ENCODE assay signal across 6 worm cellular contexts in genomic region chrIII:5814098-5814497, ce11.
TF ChIP-seq lines count a peak whose summit lies in the region.

No protein-coding gene starts in this region.

TF ChIP-seq in whole organism, L1 larva, 84 proteins besides CTCF, POLR2A, EP300 and RAD21:
- TF ChIP-seq ces-1 (GFP tag; optimal IDR thresholded peaks at IDR 0.05; lab: Kevin White, UChicago) (no peak), efl-1 (optimal IDR thresholded peaks at IDR 0.05; lab: Kevin White, UChicago) (no peak), efl-1 (GFP tag; optimal IDR thresholded peaks at IDR 0.05 in 1 of 2; lab: Kevin White, UChicago) (peak in 1 of 2 experiments; percentile 77), nhr-12 (tag; optimal IDR thresholded peaks at IDR 0.05; lab: Kevin White, UChicago) (no peak), elt-2 (tag; optimal IDR thresholded peaks at IDR 0.05; lab: Kevin White, UChicago) (peak; percentile 44), nhr-90 (tag; optimal IDR thresholded peaks at IDR 0.05; lab: Kevin White, UChicago; ENCODE audit: poor library complexity) (no peak)

TF ChIP-seq in whole organism, L2 larva, 48 proteins besides CTCF, POLR2A, EP300 and RAD21:
- TF ChIP-seq ztf-4 (tag; optimal IDR thresholded peaks at IDR 0.05; lab: Kevin White, UChicago) (no peak), mbf-1 (tag; optimal IDR thresholded peaks at IDR 0.05; lab: Kevin White, UChicago) (no peak), lin-39 (tag; optimal IDR thresholded peaks at IDR 0.05; lab: Kevin White, UChicago) (no peak), unc-62 (GFP tag; optimal IDR thresholded peaks at IDR 0.05; lab: Kevin White, UChicago) (no peak), gmeb-1 (tag; optimal IDR thresholded peaks at IDR 0.05; lab: Kevin White, UChicago) (no peak), sma-9 (GFP tag; optimal IDR thresholded peaks at IDR 0.05; lab: Kevin White, UChicago) (peak; percentile 64), sma-9 (tag; optimal IDR thresholded peaks at IDR 0.05; lab: Kevin White, UChicago) (no peak), nhr-10 (tag; optimal IDR thresholded peaks at IDR 0.05; lab: Kevin White, UChicago) (no peak), fos-1 (tag; optimal IDR thresholded peaks at IDR 0.05; lab: Kevin White, UChicago) (peak; percentile 25), nhr-21 (tag; optimal IDR thresholded peaks at IDR 0.05; lab: Kevin White, UChicago) (no peak), egl-27 (tag; optimal IDR thresholded peaks at IDR 0.05; lab: Kevin White, UChicago) (no peak), ceh-82 (tag; optimal IDR thresholded peaks at IDR 0.05; lab: Kevin White, UChicago) (no peak), elt-1 (tag; optimal IDR thresholded peaks at IDR 0.05; lab: Kevin White, UChicago) (no peak), lsy-2 (tag; optimal IDR thresholded peaks at IDR 0.05; lab: Kevin White, UChicago) (no peak)

TF ChIP-seq in whole organism, L3 larva, 47 proteins besides CTCF, POLR2A, EP300 and RAD21:
- peak; percentile 74 for TF ChIP-seq elt-2 (tag; optimal IDR thresholded peaks at IDR 0.05; lab: Kevin White, UChicago)
- TF ChIP-seq ceh-16 (tag; optimal IDR thresholded peaks at IDR 0.05; lab: Kevin White, UChicago) = no peak
- TF ChIP-seq pqm-1 (tag; optimal IDR thresholded peaks at IDR 0.05; lab: Kevin White, UChicago) = peak; percentile 59
- TF ChIP-seq pha-4 (tag; optimal IDR thresholded peaks at IDR 0.05; lab: Kevin White, UChicago) = peak; percentile 43

TF ChIP-seq in whole organism, L4 larva, 104 proteins besides CTCF, POLR2A, EP300 and RAD21:
- TF ChIP-seq hlh-11 (tag; optimal IDR thresholded peaks at IDR 0.05; lab: Kevin White, UChicago) = peak; percentile 27
- TF ChIP-seq ZK337.2 (GFP tag; IDR thresholded peaks at IDR 0.05; lab: Robert Waterston, UW) = no peak
- peak; percentile 26; the same call in 1 of the 2 replicates for TF ChIP-seq php-3 (GFP tag; IDR thresholded peaks at IDR 0.05; lab: Robert Waterston, UW)
- no peak for TF ChIP-seq fos-1 (tag; optimal IDR thresholded peaks at IDR 0.05; lab: Kevin White, UChicago)
- TF ChIP-seq lin-1 (GFP tag; IDR thresholded peaks at IDR 0.05; lab: Robert Waterston, UW) = peak; percentile 53; the same call in 1 of the 2 replicates
- no peak for TF ChIP-seq daf-16 (GFP tag; optimal IDR thresholded peaks at IDR 0.05; lab: Kevin White, UChicago)
- TF ChIP-seq daf-16 (tag; optimal IDR thresholded peaks at IDR 0.05; lab: Kevin White, UChicago) = peak; percentile 22
- no peak for TF ChIP-seq T26A8.4 (GFP tag; IDR thresholded peaks at IDR 0.05; lab: Robert Waterston, UW)
- no peak for TF ChIP-seq hlh-30 (tag; optimal IDR thresholded peaks at IDR 0.05; lab: Kevin White, UChicago; ENCODE audit: insufficient read depth)
- TF ChIP-seq nhr-28 (tag; optimal IDR thresholded peaks at IDR 0.05; lab: Kevin White, UChicago) = peak; percentile 47
- peak; percentile 57 for TF ChIP-seq pqm-1 (tag; optimal IDR thresholded peaks at IDR 0.05; lab: Kevin White, UChicago)
- TF ChIP-seq dmd-6 (GFP tag; IDR thresholded peaks at IDR 0.05; lab: Robert Waterston, UW) = peak; percentile 62
- peak; percentile 40 for TF ChIP-seq dve-1 (tag; optimal IDR thresholded peaks at IDR 0.05; lab: Kevin White, UChicago; ENCODE audit: insufficient read depth)
TF ChIP-seq in whole organism, L4 larva: peak in this region for 8.

TF ChIP-seq in whole organism, late embryonic, 69 proteins besides CTCF, POLR2A, EP300 and RAD21:
- TF ChIP-seq gmeb-2 (tag; optimal IDR thresholded peaks at IDR 0.05; lab: Kevin White, UChicago) (no peak), elt-2 (tag; optimal IDR thresholded peaks at IDR 0.05; lab: Kevin White, UChicago) (peak; percentile 20)

TF ChIP-seq in whole organism, young adult, 124 proteins besides CTCF, POLR2A, EP300 and RAD21:
- peak; percentile 47; the same call in 1 of the 2 replicates for TF ChIP-seq egrh-3 (GFP tag; IDR thresholded peaks at IDR 0.05; lab: Robert Waterston, UW)
- TF ChIP-seq F49E8.2 (tag; optimal IDR thresholded peaks at IDR 0.05; lab: Kevin White, UChicago; ENCODE audit: insufficient read depth) = no peak
- no peak for TF ChIP-seq chd-7 (tag; optimal IDR thresholded peaks at IDR 0.05; lab: Kevin White, UChicago)
- no peak for TF ChIP-seq ztf-22 (GFP tag; optimal IDR thresholded peaks at IDR 0.05; lab: Kevin White, UChicago)
- no peak for TF ChIP-seq cebp-1 (GFP tag; IDR thresholded peaks at IDR 0.05; lab: Robert Waterston, UW)
- TF ChIP-seq cebp-1 (tag; optimal IDR thresholded peaks at IDR 0.05; lab: Kevin White, UChicago) = peak; percentile 34
- TF ChIP-seq pbrm-1 (GFP tag; IDR thresholded peaks at IDR 0.05; lab: Robert Waterston, UW) = no peak
- no peak for TF ChIP-seq ekl-4 (GFP tag; IDR thresholded peaks at IDR 0.05; lab: Robert Waterston, UW)
- no peak for TF ChIP-seq let-607 (tag; optimal IDR thresholded peaks at IDR 0.05; lab: Kevin White, UChicago)
- no peak for TF ChIP-seq nhr-179 (tag; optimal IDR thresholded peaks at IDR 0.05; lab: Kevin White, UChicago)
- TF ChIP-seq F22D6.2 (tag; optimal IDR thresholded peaks at IDR 0.05; lab: Kevin White, UChicago) = no peak
- no peak for TF ChIP-seq dpff-1 (tag; optimal IDR thresholded peaks at IDR 0.05; lab: Kevin White, UChicago)
- TF ChIP-seq hmg-1.2 (GFP tag; IDR thresholded peaks at IDR 0.05; lab: Robert Waterston, UW) = 0 out of 2 replicates have a peak, but pooled peaks have one; percentile 17
- TF ChIP-seq hmg-20 (GFP tag; IDR thresholded peaks at IDR 0.05; lab: Robert Waterston, UW) = no peak
- no peak for TF ChIP-seq gei-17 (GFP tag; optimal IDR thresholded peaks at IDR 0.05; lab: Kevin White, UChicago)
- no peak for TF ChIP-seq egl-18 (GFP tag; IDR thresholded peaks at IDR 0.05; lab: Robert Waterston, UW)
- no peak for TF ChIP-seq ceh-40 (GFP tag; IDR thresholded peaks at IDR 0.05; lab: Robert Waterston, UW)
